Worm (Caenorhabditis elegans) whole organism, late embryonic: ENCODE data around the gene nspf-2.

ENCODE experiments used
- F13H6.1 ChIP-seq: sonication (generic microtip); optimal IDR thresholded peaks from 2 replicates; lab custom pipeline; 2016; ENCODE audit warnings: missing genetic modification characterization, missing compliant biosample characterization
- ama-1 ChIP-seq: fragments of 150-350 bp; optimal IDR thresholded peaks from 2 replicates; lab custom pipeline; 2014
- ceh-2 ChIP-seq: sonication (generic microtip); optimal IDR thresholded peaks from 2 replicates; lab custom pipeline; 2016; ENCODE audit warnings: missing genotype, missing genetic modification characterization, missing compliant biosample characterization
- ceh-30 ChIP-seq: fragments of 150-350 bp; optimal IDR thresholded peaks from 2 replicates; lab custom pipeline; 2014; ENCODE audit warnings: missing biosample characterization, missing genetic modification characterization
- ceh-6 ChIP-seq: fragments of 200-800 bp; sonication (Bioruptor generic); optimal IDR thresholded peaks from 2 replicates; lab custom pipeline; 2018; ENCODE audit warnings: mild to moderate bottlenecking, missing genetic modification characterization, missing compliant biosample characterization
- fkh-10 ChIP-seq: fragments of 150-350 bp; optimal IDR thresholded peaks from 2 replicates; lab custom pipeline; 2014; ENCODE audit warnings: missing biosample characterization, missing genetic modification reagents, missing genetic modification characterization
- nhr-11 ChIP-seq: fragments of 150-350 bp; optimal IDR thresholded peaks from 2 replicates; lab custom pipeline; 2014; ENCODE audit warnings: missing biosample characterization, missing genetic modification characterization
- pha-2 ChIP-seq: sonication (generic microtip); optimal IDR thresholded peaks from 2 replicates; lab custom pipeline; 2017; ENCODE audit warnings: mild to moderate bottlenecking, missing genetic modification characterization, missing compliant biosample characterization
- ref-2 ChIP-seq: sonication (generic microtip); optimal IDR thresholded peaks from 2 replicates; lab custom pipeline; 2016; ENCODE audit warnings: missing genetic modification characterization, missing compliant biosample characterization
- tbx-2 ChIP-seq: sonication (generic microtip); optimal IDR thresholded peaks from 2 replicates; lab custom pipeline; 2016; ENCODE audit warnings: missing genetic modification characterization, missing compliant biosample characterization
- ttx-3 ChIP-seq: sonication (generic microtip); optimal IDR thresholded peaks from 2 replicates; lab custom pipeline; 2016; ENCODE audit warnings: missing genetic modification reagents, missing genetic modification characterization, missing compliant biosample characterization
- unc-55 ChIP-seq: sonication (generic microtip); optimal IDR thresholded peaks from 2 replicates; lab custom pipeline; 2017; ENCODE audit warnings: missing biosample characterization, missing genetic modification reagents, missing genetic modification characterization
- unc-86 ChIP-seq: sonication (generic microtip); optimal IDR thresholded peaks from 2 replicates; lab custom pipeline; 2016; ENCODE audit warnings: missing genetic modification characterization, missing compliant biosample characterization

DNA sequence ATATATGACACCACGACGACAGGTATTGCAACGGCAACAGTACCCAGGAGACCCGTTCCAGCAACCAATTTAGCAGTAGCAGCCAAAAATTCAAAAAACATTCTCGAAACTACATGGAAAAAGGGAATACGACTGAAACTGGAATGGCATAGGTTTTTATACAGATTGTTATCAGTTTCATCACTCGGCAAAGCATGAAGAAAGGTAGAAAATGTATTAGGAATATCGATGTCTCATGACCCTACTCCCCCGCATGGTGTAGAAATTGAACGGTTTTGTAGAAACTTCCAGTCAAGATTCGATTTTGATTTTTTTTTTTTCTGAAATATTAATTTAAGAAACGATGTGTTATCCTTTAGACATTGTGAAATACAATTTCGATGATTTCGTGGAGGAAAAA, 22.2 kb downstream of the nspf-2 start, which contains the start of gene T05A8.2:
- TF ChIP-seq nhr-11, result no peak
- TF ChIP-seq ref-2 (tag; lab: Kevin White, UChicago), result no peak
- TF ChIP-seq fkh-10 (GFP tag; lab: Kevin White, UChicago), result no peak
- no peak for TF ChIP-seq F13H6.1 (tag; lab: Kevin White, UChicago)
- no peak for TF ChIP-seq ceh-6 (GFP tag; lab: Kevin White, UChicago)
- TF ChIP-seq tbx-2 (tag; lab: Kevin White, UChicago), result no peak
- no peak for TF ChIP-seq ttx-3 (tag; lab: Kevin White, UChicago)
- no peak for TF ChIP-seq unc-55
- no peak for TF ChIP-seq unc-86 (tag; lab: Kevin White, UChicago)
- TF ChIP-seq ceh-30, result no peak
- no peak for TF ChIP-seq pha-2 (tag; lab: Kevin White, UChicago)
- no peak for TF ChIP-seq ama-1 (lab: Kevin White, UChicago)
- no peak for TF ChIP-seq ceh-2
